Worm (Caenorhabditis elegans) whole organism, late embryonic: ENCODE data around the gene T06F4.1.

Experiments used
- ama-1 ChIP-seq: fragments of 150-350 bp; optimal IDR thresholded peaks from 2 replicates; lab custom pipeline; 2014
- nfya-1 ChIP-seq: sonication (generic microtip); optimal IDR thresholded peaks from 2 replicates; lab custom pipeline; 2017; ENCODE audit warnings: missing genetic modification characterization, mild to moderate bottlenecking, missing compliant biosample characterization, antibody characterized with exemption, moderate library complexity

- TF ChIP-seq ama-1 (lab: Kevin White, UChicago) (no peak), nfya-1 (tag; lab: Kevin White, UChicago) (no peak)
These were observed 22.0 kb upstream of the T06F4.1 start for ce11 chrX:4101213-4101612.
